Fruit fly (Drosophila melanogaster): ENCODE results near the gene REG.
"Not testable (repeated sequence)": the region's sequence is repeated elsewhere in the genome, so short reads cannot be mapped to it uniquely, and the experiment has no call there.

- not testable (repeated sequence) for TF ChIP-seq CG7101 (tag; optimal IDR thresholded peaks at IDR 0.05); CG5204 (GFP tag; optimal IDR thresholded peaks at IDR 0.05); CG33017 (tag; optimal IDR thresholded peaks at IDR 0.05); kay (GFP tag; ENCODE audit: borderline replicate concordance)
Measured at dm6 chrX:13177720-13178119, 34.4 kb upstream of the REG start, which contains the start of gene CG32640.
